Worm (Caenorhabditis elegans): Measurements from ENCODE around the gene C09E10.3.

The C09E10.3 gene

DNA sequence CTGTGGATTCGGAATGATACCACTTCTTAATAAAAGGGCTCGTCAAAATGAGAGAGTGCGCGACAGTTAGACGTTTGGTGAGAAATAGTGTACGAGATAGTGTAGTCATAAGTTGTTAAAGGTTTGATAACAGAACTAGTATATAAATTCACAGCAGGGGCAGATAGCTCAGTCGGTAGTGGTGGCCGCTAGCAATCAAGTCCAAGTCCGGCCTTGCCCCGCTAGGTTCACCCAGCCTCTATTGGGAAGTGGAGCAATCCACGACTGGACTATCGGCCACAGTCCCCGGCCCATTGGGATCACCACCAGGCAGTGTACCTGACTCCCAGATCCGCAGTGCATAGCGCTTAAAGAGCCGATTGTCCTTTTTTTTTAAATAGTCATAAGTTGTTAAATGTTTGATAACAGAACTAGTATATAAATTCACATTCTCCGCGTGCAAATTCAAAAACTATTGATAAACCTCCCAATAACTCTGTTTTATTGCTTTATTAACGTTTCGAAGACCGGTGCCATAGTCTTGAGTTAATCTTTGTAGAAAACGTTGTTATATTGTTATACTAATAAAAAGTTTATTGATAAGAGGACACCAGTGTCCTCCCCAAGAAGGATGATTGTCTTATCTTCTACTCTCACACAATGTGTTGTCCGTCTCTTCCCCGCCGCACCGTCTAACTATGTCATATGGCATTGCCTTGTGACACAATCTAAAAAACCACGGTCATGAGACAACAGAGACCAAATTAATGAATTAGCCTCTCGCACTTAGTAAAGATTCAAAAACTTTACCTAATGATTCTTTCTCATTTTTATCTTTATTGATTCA, 19.7 kb upstream of the C09E10.3 start (continued):
- TF ChIP-seq sdz-38 (tag; optimal IDR thresholded peaks at IDR 0.05) (no peak), snpc-1.1 (tag; optimal IDR thresholded peaks at IDR 0.05; ENCODE audit: insufficient read depth) (no peak)

DNA sequence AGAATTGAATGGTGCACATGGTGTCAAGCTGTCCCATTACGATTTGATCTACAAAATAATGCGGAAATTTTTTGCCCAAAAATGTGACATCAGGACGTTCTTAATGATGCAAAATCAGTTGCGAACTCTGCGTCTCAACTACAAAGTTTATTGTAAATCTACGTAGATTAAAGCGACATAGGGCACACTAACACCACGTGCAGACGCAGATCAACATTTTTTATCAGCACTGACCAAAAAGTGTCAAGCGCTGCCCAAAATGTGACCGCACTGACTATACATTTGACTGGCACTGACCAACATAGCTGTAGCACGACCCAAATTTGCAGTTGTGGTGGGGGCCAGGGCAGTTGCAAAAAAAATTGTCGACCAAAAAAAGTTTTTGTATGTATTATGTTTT, 18.3 kb upstream of the C09E10.3 start:
- 0 out of 2 replicates have a peak, but pooled peaks have one; percentile 22 for TF ChIP-seq ceh-58 (GFP tag; IDR thresholded peaks at IDR 0.05)
- TF ChIP-seq nhr-80 (tag; optimal IDR thresholded peaks at IDR 0.05) = peak; percentile 48
- TF ChIP-seq lin-26 (GFP tag; IDR thresholded peaks at IDR 0.05) = no peak
- TF ChIP-seq attf-5 (GFP tag; optimal IDR thresholded peaks at IDR 0.05) = no peak
- no peak for TF ChIP-seq F49E8.2 (tag; optimal IDR thresholded peaks at IDR 0.05; ENCODE audit: insufficient read depth)
- no peak for TF ChIP-seq egrh-3 (GFP tag; IDR thresholded peaks at IDR 0.05)

DNA sequence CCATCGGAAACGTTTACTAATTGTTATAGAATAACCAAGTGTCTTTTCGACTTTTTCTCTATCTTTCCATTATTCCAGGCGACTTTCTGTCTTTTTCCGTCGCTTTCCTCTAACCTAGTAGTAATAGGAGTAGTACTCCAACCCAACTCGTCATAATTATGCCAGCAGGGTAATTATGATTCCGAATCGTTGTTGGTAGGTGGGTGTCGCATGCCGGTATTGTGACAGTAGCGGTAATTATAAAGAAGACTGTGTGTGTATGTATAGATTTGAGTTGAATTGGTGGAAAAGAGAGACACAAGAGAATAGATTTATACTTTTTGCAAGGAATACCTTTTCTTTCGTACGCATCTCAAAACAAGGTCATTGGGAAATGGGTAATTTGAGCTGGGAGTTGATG, 13.9 kb upstream of the C09E10.3 start:
- TF ChIP-seq D2030.7 (GFP tag; IDR thresholded peaks at IDR 0.05) (no peak), B0261.1 (tag; optimal IDR thresholded peaks at IDR 0.05) (no peak), ZK185.1 (tag; optimal IDR thresholded peaks at IDR 0.05; ENCODE audit: poor library complexity, severe bottlenecking) (no peak), ccch-3 (GFP tag; optimal IDR thresholded peaks at IDR 0.05) (no peak), let-607 (tag; optimal IDR thresholded peaks at IDR 0.05) (no peak), ztf-25 (GFP tag; IDR thresholded peaks at IDR 0.05) (no peak), ztf-18 (tag; optimal IDR thresholded peaks at IDR 0.05) (no peak), ztf-3 (GFP tag; optimal IDR thresholded peaks at IDR 0.05) (no peak), C06A6.2 (GFP tag; conservative IDR thresholded peaks at IDR 0.05) (no peak), nhr-27 (tag; optimal IDR thresholded peaks at IDR 0.05) (no peak), dpff-1 (tag; optimal IDR thresholded peaks at IDR 0.05) (no peak), tbx-9 (tag; optimal IDR thresholded peaks at IDR 0.05; ENCODE audit: borderline replicate concordance) (no peak), cebp-1 (GFP tag; IDR thresholded peaks at IDR 0.05) (no peak), cebp-1 (tag; optimal IDR thresholded peaks at IDR 0.05) (no peak), lsl-1 (GFP tag; optimal IDR thresholded peaks at IDR 0.05) (no peak), Y79H2A.3 (GFP tag; conservative IDR thresholded peaks at IDR 0.05) (no peak), ceh-79 (tag; optimal IDR thresholded peaks at IDR 0.05) (no peak), sdz-38 (tag; optimal IDR thresholded peaks at IDR 0.05) (no peak), die-1 (tag; optimal IDR thresholded peaks at IDR 0.05) (no peak), F39B2.1 (GFP tag; IDR thresholded peaks at IDR 0.05) (no peak), F33H1.4 (GFP tag; IDR thresholded peaks at IDR 0.05) (no peak)

DNA sequence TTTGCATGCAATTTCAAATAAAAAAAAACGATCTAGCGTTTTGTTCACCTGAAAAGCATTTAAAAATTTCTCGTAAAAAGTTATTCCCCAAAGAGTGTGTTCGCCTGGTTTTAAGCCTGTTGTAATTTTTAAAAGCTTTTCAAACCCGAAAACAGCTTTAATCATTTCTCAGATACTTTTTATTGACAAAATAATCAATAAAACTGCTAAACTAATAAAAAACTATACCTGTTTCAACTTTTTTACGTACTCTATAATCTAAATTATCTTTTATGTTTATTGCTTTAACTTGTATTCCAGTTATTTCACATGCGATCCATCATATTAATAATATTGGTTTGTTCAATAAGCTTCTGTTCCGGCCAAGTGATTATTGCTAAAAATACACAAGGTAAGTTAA, 12.9 kb upstream of the C09E10.3 start, which contains the start of gene cutl-21:
TSS of gene cutl-21 (plus strand) at position 301 of the 400 bp plus-strand sequence.
- TF ChIP-seq F22D6.2 (tag; optimal IDR thresholded peaks at IDR 0.05) (no peak), madf-6 (GFP tag; IDR thresholded peaks at IDR 0.05) (no peak), ztf-28 (GFP tag; IDR thresholded peaks at IDR 0.05) (no peak), pha-4 (tag; optimal IDR thresholded peaks at IDR 0.05) (no peak), lir-1 (GFP tag; conservative IDR thresholded peaks at IDR 0.05) (no peak), efl-1 (GFP tag; optimal IDR thresholded peaks at IDR 0.05) (no peak), tbp1 (GFP tag; optimal IDR thresholded peaks at IDR 0.05) (no peak), F49E8.2 (tag; optimal IDR thresholded peaks at IDR 0.05; ENCODE audit: insufficient read depth) (no peak), ztf-6 (GFP tag; IDR thresholded peaks at IDR 0.05) (no peak)

Data from whole organism, young adult.